Worm (Caenorhabditis elegans): ENCODE data around the gene clc-3.

DNA sequence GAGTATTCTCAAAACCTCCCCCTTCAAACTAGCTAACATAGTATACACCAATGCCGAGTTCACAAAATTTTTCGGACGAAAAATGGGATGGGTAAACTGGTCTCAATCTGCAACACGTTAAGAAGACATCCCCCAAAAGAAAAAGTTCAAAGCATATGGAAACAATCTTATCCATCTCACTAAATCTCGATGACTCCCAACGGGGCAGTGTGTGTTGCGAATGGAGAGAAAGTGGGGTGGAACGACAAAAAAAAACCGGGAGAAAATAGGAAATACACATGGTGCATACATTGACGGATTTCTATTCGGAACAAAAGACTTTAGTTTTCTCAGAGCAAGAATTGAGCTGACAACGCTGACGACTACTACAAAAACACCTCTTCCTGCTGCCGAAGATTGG lies 778 bp upstream of the clc-3 start:
- TF ChIP-seq dpl-1 (GFP tag; optimal IDR thresholded peaks at IDR 0.05) (no peak), dox-1 (GFP tag; IDR thresholded peaks at IDR 0.05) (no peak), chd-7 (tag; optimal IDR thresholded peaks at IDR 0.05) (no peak), F23B12.7 (tag; optimal IDR thresholded peaks at IDR 0.05; ENCODE audit: insufficient read depth) (no peak), unc-62 (GFP tag; optimal IDR thresholded peaks at IDR 0.05) (no peak), C06A6.2 (GFP tag; conservative IDR thresholded peaks at IDR 0.05) (no peak), zim-3 (tag; optimal IDR thresholded peaks at IDR 0.05) (no peak), sptf-2 (GFP tag; optimal IDR thresholded peaks at IDR 0.05) (no peak), snpc-4 (GFP tag; optimal IDR thresholded peaks at IDR 0.05) (no peak), snpc-4 (tag; optimal IDR thresholded peaks at IDR 0.05) (no peak)
